Fruit fly (Drosophila melanogaster): ENCODE results near the gene VhaAC39-2.

Gene VhaAC39-2

dm6 chr3R:23176445-23177087, 17.4 kb upstream of the VhaAC39-2 start (continued):
- no peak for TF ChIP-seq CG4617 (GFP tag; optimal IDR thresholded peaks at IDR 0.05; ENCODE audit: borderline replicate concordance)
- TF ChIP-seq CG17328 (GFP tag; IDR thresholded peaks at IDR 0.05): no peak
- peak; percentile 97 for TF ChIP-seq Med (GFP tag)
- TF ChIP-seq MTF-1 (GFP tag; optimal IDR thresholded peaks at IDR 0.05; ENCODE audit: borderline replicate concordance): peak; percentile 67
- TF ChIP-seq mam (GFP tag; optimal IDR thresholded peaks at IDR 0.05): peak; percentile 39
- no peak for TF ChIP-seq oc (tag; optimal IDR thresholded peaks at IDR 0.05)
- TF ChIP-seq pros (GFP tag; optimal IDR thresholded peaks at IDR 0.05): no peak
- TF ChIP-seq HLH54F (GFP tag; optimal IDR thresholded peaks at IDR 0.05): peak; percentile 20
- peak; percentile 27 for TF ChIP-seq Blimp-1 (GFP tag; optimal IDR thresholded peaks at IDR 0.05)
- peak; percentile 53 for TF ChIP-seq BtbVII (GFP tag; optimal IDR thresholded peaks at IDR 0.05)
- no peak for TF ChIP-seq tna (GFP tag; IDR thresholded peaks at IDR 0.05; ENCODE audit: partially characterized antibody)
- TF ChIP-seq CG34376 (GFP tag; optimal IDR thresholded peaks at IDR 0.05): no peak
- TF ChIP-seq Nf-YB (GFP tag; optimal IDR thresholded peaks at IDR 0.05): no peak
- no peak for TF ChIP-seq Optix (GFP tag; IDR thresholded peaks at IDR 0.05)
- no peak for TF ChIP-seq Neu2 (GFP tag; optimal IDR thresholded peaks at IDR 0.05; ENCODE audit: borderline replicate concordance)
- TF ChIP-seq CG3407 (GFP tag; optimal IDR thresholded peaks at IDR 0.05): peak; percentile 46
- TF ChIP-seq Oli (tag; optimal IDR thresholded peaks at IDR 0.05): no peak
- no peak for TF ChIP-seq Lpt (GFP tag; optimal IDR thresholded peaks at IDR 0.05)
- TF ChIP-seq sr (GFP tag; IDR thresholded peaks at IDR 0.05): no peak
- no peak for TF ChIP-seq CG8388 (GFP tag; optimal IDR thresholded peaks at IDR 0.05)
- TF ChIP-seq insv (GFP tag; optimal IDR thresholded peaks at IDR 0.05): no peak
- TF ChIP-seq Dip2 (GFP tag; IDR thresholded peaks at IDR 0.05): no peak
- peak; percentile 7; the same call in 1 of the 2 replicates for TF ChIP-seq ttk (GFP tag; IDR thresholded peaks at IDR 0.05)
- TF ChIP-seq CG6689 (GFP tag; IDR thresholded peaks at IDR 0.05): no peak
- no peak for TF ChIP-seq trh (GFP tag; optimal IDR thresholded peaks at IDR 0.05)
- TF ChIP-seq Bdp1 (GFP tag; optimal IDR thresholded peaks at IDR 0.05): no peak
- no peak for TF ChIP-seq crc (GFP tag; optimal IDR thresholded peaks at IDR 0.05)
- no peak for TF ChIP-seq CG12391 (tag; optimal IDR thresholded peaks at IDR 0.05)
- peak; percentile 9 for TF ChIP-seq nom (GFP tag; optimal IDR thresholded peaks at IDR 0.05)
- TF ChIP-seq ro (GFP tag; IDR thresholded peaks at IDR 0.05): no peak
- peak; percentile 20 for TF ChIP-seq CG12219 (GFP tag; optimal IDR thresholded peaks at IDR 0.05)
- TF ChIP-seq cwo (GFP tag; optimal IDR thresholded peaks at IDR 0.05): peak; percentile 69
- no peak for TF ChIP-seq ken (GFP tag; IDR thresholded peaks at IDR 0.05)
- TF ChIP-seq Gsc (GFP tag; IDR thresholded peaks at IDR 0.05): no peak
- TF ChIP-seq wor (GFP tag; IDR thresholded peaks at IDR 0.05): no peak
- peak; percentile 0 for TF ChIP-seq CG18476 (GFP tag; optimal IDR thresholded peaks at IDR 0.05)
- 0 out of 2 replicates have a peak, but pooled peaks have one; percentile 13 for TF ChIP-seq ap (GFP tag; IDR thresholded peaks at IDR 0.05)
- no peak for TF ChIP-seq CG32772 (GFP tag; IDR thresholded peaks at IDR 0.05)
- TF ChIP-seq lmd (GFP tag; IDR thresholded peaks at IDR 0.05): no peak
- peak; percentile 24 for TF ChIP-seq Side (GFP tag; optimal IDR thresholded peaks at IDR 0.05)
- TF ChIP-seq pzg (GFP tag; optimal IDR thresholded peaks at IDR 0.05): peak; percentile 1
- TF ChIP-seq CG1792 (GFP tag; optimal IDR thresholded peaks at IDR 0.05): peak; percentile 36
- no peak for TF ChIP-seq CG12942 (GFP tag; optimal IDR thresholded peaks at IDR 0.05)
- no peak for TF ChIP-seq Usf (GFP tag; optimal IDR thresholded peaks at IDR 0.05)
- TF ChIP-seq CG8944 (GFP tag; optimal IDR thresholded peaks at IDR 0.05): peak; percentile 27
- TF ChIP-seq lab (GFP tag; optimal IDR thresholded peaks at IDR 0.05): peak; percentile 81
- peak; percentile 87 for TF ChIP-seq Hmr (GFP tag; optimal IDR thresholded peaks at IDR 0.05)
- no peak for TF ChIP-seq Atf-2 (GFP tag; optimal IDR thresholded peaks at IDR 0.05)
- peak; percentile 62; the same call in 1 of the 2 replicates for TF ChIP-seq onecut (GFP tag; IDR thresholded peaks at IDR 0.05)
- peak; percentile 41 for TF ChIP-seq Camta (GFP tag; optimal IDR thresholded peaks at IDR 0.05)

All from whole organism, embryonic.